Worm (Caenorhabditis elegans): ENCODE measurements around the gene kel-10.

Gene kel-10

DNA sequence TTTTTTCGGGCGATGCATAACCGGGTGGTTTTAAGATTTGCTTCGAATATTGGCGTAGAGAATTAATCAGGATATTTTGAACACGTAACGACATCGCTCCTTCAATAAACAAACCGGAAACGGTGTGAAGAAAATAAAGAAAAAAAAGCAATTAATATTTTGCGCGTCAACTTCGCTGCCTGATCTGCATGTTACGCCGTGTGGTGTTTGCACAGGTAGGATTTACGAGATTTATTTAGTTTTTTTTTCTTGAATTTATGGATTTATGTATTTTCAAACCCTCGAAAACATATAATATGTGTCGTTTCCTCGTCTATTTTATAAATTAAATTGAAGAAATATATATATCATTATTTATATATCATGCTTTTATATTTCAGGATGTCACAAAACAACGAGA lies 13.4 kb upstream of the kel-10 start, which contains the start of the genes ZK1128.1 and mett-10 (continued):
- TF ChIP-seq sup-37 (GFP tag; optimal IDR thresholded peaks at IDR 0.05) = no peak

- TF ChIP-seq fkh-10 (GFP tag; optimal IDR thresholded peaks at IDR 0.05) = no peak
- TF ChIP-seq nhr-47 (tag; optimal IDR thresholded peaks at IDR 0.05) = no peak
- TF ChIP-seq Y116A8C.19 (tag; optimal IDR thresholded peaks at IDR 0.05; ENCODE audit: borderline replicate concordance) = no peak
- TF ChIP-seq dpl-1 (GFP tag; optimal IDR thresholded peaks at IDR 0.05) = no peak
- TF ChIP-seq hpl-2 (GFP tag; optimal IDR thresholded peaks at IDR 0.05) = no peak
- no peak for TF ChIP-seq nhr-76 (tag; optimal IDR thresholded peaks at IDR 0.05)
These were observed 11.7 kb upstream of the kel-10 start, which contains the start of gene vps-29 for ce11 chrIII:10112958-10113357. Gene vps-29, minus strand, starts transcription at chrIII:10113058.

- TF ChIP-seq snu-23 (GFP tag; optimal IDR thresholded peaks at IDR 0.05) (no peak), dpl-1 (GFP tag; optimal IDR thresholded peaks at IDR 0.05) (no peak), hlh-4 (tag; optimal IDR thresholded peaks at IDR 0.05) (no peak), mab-9 (GFP tag; IDR thresholded peaks at IDR 0.05) (no peak), mep-1 (tag; optimal IDR thresholded peaks at IDR 0.05) (no peak), C04F5.9 (tag; optimal IDR thresholded peaks at IDR 0.05) (no peak), nhr-71 (tag; optimal IDR thresholded peaks at IDR 0.05) (no peak), pqm-1 (tag; optimal IDR thresholded peaks at IDR 0.05) (no peak), swsn-7 (tag; optimal IDR thresholded peaks at IDR 0.05) (no peak)
These were observed 7.7 kb upstream of the kel-10 start, which contains the start of gene T16H12.9 for ce11 chrIII:10108995-10109394. Gene T16H12.9, plus strand, starts transcription at chrIII:10109295.

DNA sequence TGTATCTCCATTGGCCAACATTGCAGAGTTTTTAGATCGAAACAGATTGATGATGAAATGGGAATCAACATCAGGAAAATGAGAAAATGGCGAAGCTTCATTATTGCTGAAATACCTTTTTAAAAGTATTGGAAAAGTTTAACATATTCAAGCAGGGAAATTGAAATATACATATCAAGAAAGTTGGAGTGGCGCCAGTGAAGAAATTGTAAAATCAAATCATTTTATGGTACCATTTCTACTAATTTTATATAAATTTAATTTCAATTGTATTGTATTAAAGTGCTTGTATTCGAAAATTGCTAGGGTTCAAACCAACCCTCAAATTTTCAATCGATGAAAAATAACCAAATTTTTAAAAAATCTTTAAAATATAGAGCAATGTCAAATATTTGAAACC lies 5.1 kb upstream of the kel-10 start, which contains the start of gene srt-55:
TSS of gene srt-55 (minus strand) at position 101 of the 400 bp plus-strand sequence.
- TF ChIP-seq zip-4 (GFP tag; optimal IDR thresholded peaks at IDR 0.05) (no peak), fkh-4 (tag; optimal IDR thresholded peaks at IDR 0.05; ENCODE audit: borderline replicate concordance) (no peak), ets-5 (GFP tag; IDR thresholded peaks at IDR 0.05) (no peak), jun-1 (tag; optimal IDR thresholded peaks at IDR 0.05) (no peak)

DNA sequence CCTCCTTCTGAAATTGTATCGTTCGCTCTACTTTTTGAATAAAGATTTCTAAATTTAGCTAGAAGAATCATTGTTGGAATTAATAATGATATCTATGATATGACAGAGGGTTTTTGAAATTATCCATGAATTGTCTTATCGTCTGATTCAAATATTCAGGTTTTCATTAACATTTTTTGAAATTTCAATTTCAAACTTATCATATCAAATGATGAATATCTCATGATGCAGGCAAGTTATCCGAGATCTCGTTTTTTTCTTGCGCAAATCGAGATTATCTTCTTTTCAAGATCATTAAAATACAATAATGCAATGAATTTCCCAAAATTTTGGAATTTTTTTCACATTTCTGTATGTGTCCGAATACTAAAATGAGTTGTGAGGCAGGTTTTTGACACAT lies 3.3 kb downstream of the kel-10 start, which contains the start of gene spop-1:
TSS of gene spop-1 (minus strand) at position 101 of the 400 bp plus-strand sequence.
- TF ChIP-seq hlh-17 (GFP tag; optimal IDR thresholded peaks at IDR 0.05; ENCODE audit: borderline replicate concordance) (no peak), efl-1 (optimal IDR thresholded peaks at IDR 0.05) (no peak), efl-1 (GFP tag; optimal IDR thresholded peaks at IDR 0.05 in 1 of 2) (no peak), isw-1 (GFP tag; IDR thresholded peaks at IDR 0.05) (no peak), unc-98 (GFP tag; IDR thresholded peaks at IDR 0.05) (no peak), C34B4.2 (tag; optimal IDR thresholded peaks at IDR 0.05) (no peak), egl-13 (tag; optimal IDR thresholded peaks at IDR 0.05) (no peak), lin-35 (GFP tag; optimal IDR thresholded peaks at IDR 0.05) (no peak), fos-1 (tag; optimal IDR thresholded peaks at IDR 0.05) (no peak), skn-1 (tag; optimal IDR thresholded peaks at IDR 0.05) (no peak), elt-2 (tag; optimal IDR thresholded peaks at IDR 0.05) (no peak), nhr-90 (tag; optimal IDR thresholded peaks at IDR 0.05; ENCODE audit: poor library complexity) (no peak), nhr-77 (tag; optimal IDR thresholded peaks at IDR 0.05) (no peak), ceh-82 (tag; optimal IDR thresholded peaks at IDR 0.05) (no peak)

DNA sequence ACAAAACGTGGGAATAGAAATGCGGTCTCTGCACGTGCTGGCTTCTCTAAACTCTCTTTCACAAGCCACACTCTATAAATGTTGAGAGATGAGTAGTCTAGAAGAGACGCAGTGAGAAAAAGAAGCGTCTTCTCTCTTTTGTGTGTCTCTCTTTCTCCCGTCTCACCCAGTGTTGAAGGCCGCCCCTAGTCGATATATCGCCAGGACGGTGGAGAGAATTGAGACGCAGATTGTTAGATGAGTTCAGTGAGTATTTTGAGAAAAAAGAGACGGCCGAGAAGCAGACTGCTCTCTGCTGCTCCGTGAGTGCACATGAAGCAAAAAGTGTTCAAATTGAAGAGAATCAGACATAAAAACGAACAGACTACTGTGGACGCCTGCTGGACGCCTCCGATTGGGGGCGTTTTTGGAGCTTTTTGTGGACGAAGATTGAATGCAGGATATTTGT lies 4.7 kb downstream of the kel-10 start:
- peak; percentile 65 to 85 for TF ChIP-seq egl-27 (tag; optimal IDR thresholded peaks at IDR 0.05)
- peak; percentile 65 for TF ChIP-seq F16B12.6 (tag; optimal IDR thresholded peaks at IDR 0.05)
- TF ChIP-seq fkh-10 (GFP tag; optimal IDR thresholded peaks at IDR 0.05) = peak; percentile 64
- peak; percentile 54 for TF ChIP-seq ztf-4 (tag; optimal IDR thresholded peaks at IDR 0.05)
- TF ChIP-seq efl-3 (GFP tag; optimal IDR thresholded peaks at IDR 0.05) = no peak
- peak; percentile 28 for TF ChIP-seq zag-1 (tag; optimal IDR thresholded peaks at IDR 0.05)
- TF ChIP-seq zip-4 (GFP tag; optimal IDR thresholded peaks at IDR 0.05) = peak; percentile 24
- TF ChIP-seq lin-39 (tag; optimal IDR thresholded peaks at IDR 0.05) = peak; percentile 71
- TF ChIP-seq nhr-20 (tag; optimal IDR thresholded peaks at IDR 0.05) = peak; percentile 92
- peak; percentile 35 for TF ChIP-seq lin-15B (tag; optimal IDR thresholded peaks at IDR 0.05)
- TF ChIP-seq alr-1 (tag; optimal IDR thresholded peaks at IDR 0.05; ENCODE audit: borderline replicate concordance) = no peak
- TF ChIP-seq lir-3 (tag; optimal IDR thresholded peaks at IDR 0.05; ENCODE audit: poor library complexity) = peak; percentile 80
- TF ChIP-seq tlp-1 (tag; optimal IDR thresholded peaks at IDR 0.05) = no peak
- peak; percentile 91 for TF ChIP-seq fkh-8 (tag; optimal IDR thresholded peaks at IDR 0.05)
